Fruit fly (Drosophila melanogaster): ENCODE data around the gene Orco.

Gene Orco

dm6 chr3R:5385761-5386160, 26.4 kb downstream of the Orco start:
- TF ChIP-seq cnc (optimal IDR thresholded peaks at IDR 0.05), result no peak
- TF ChIP-seq Mnt (GFP tag; optimal IDR thresholded peaks at IDR 0.05), result no peak
- no peak for TF ChIP-seq CG14711 (tag; optimal IDR thresholded peaks at IDR 0.05)
- no peak for TF ChIP-seq Crg-1 (GFP tag; optimal IDR thresholded peaks at IDR 0.05)
- TF ChIP-seq CG7045 (GFP tag; optimal IDR thresholded peaks at IDR 0.05), result no peak
- TF ChIP-seq CG11617 (GFP tag; optimal IDR thresholded peaks at IDR 0.05), result no peak
- TF ChIP-seq tj (GFP tag; optimal IDR thresholded peaks at IDR 0.05), result no peak
- TF ChIP-seq CG7101 (tag; optimal IDR thresholded peaks at IDR 0.05), result no peak
- TF ChIP-seq kay (GFP tag; ENCODE audit: borderline replicate concordance), result no peak
- TF ChIP-seq cic (GFP tag; optimal IDR thresholded peaks at IDR 0.05), result no peak
- TF ChIP-seq ovo (GFP tag; optimal IDR thresholded peaks at IDR 0.05), result no peak

DNA sequence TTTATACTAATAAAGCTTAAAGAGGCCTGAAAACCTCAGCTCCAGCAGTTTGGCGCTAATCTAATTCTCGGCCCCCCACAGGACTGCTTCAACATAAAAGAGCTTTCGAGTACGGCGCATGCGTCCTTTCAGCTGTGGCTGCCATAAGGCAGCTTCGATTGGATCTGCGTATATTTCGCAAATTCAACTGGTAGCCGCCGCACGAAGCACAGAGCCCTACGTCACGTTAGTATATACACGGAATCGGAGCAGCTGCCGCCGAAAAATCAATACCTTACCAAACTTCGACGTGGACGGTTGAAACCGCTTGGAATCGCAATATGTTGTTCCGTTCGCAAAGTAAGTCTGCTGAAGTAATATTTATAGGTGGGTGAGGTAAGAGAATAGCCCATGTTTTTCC, 35.6 kb downstream of the Orco start, which contains the start of gene 7B2:
Gene 7B2, plus strand, starts transcription at position 169 of the 400 bp plus-strand sequence.
- TF ChIP-seq toe (GFP tag; optimal IDR thresholded peaks at IDR 0.05), result no peak
- TF ChIP-seq Clk (GFP tag; optimal IDR thresholded peaks at IDR 0.05), result no peak
- no peak for TF ChIP-seq Mnt (GFP tag; optimal IDR thresholded peaks at IDR 0.05)
- no peak for TF ChIP-seq CG14711 (tag; optimal IDR thresholded peaks at IDR 0.05)
- TF ChIP-seq CG33017 (tag; optimal IDR thresholded peaks at IDR 0.05), result no peak
- TF ChIP-seq cic (GFP tag; optimal IDR thresholded peaks at IDR 0.05), result no peak
- TF ChIP-seq cnc (optimal IDR thresholded peaks at IDR 0.05), result no peak
- no peak for TF ChIP-seq ovo (GFP tag; optimal IDR thresholded peaks at IDR 0.05)
- TF ChIP-seq Crg-1 (GFP tag; optimal IDR thresholded peaks at IDR 0.05), result no peak
- TF ChIP-seq pad (GFP tag; optimal IDR thresholded peaks at IDR 0.05), result no peak
- TF ChIP-seq CG11617 (GFP tag; optimal IDR thresholded peaks at IDR 0.05), result no peak
- no peak for TF ChIP-seq CG7101 (tag; optimal IDR thresholded peaks at IDR 0.05)
- TF ChIP-seq CG5204 (GFP tag; optimal IDR thresholded peaks at IDR 0.05), result no peak
- TF ChIP-seq CG7045 (GFP tag; optimal IDR thresholded peaks at IDR 0.05), result no peak
- TF ChIP-seq kay (GFP tag; ENCODE audit: borderline replicate concordance), result no peak
- TF ChIP-seq Hr96 (GFP tag; optimal IDR thresholded peaks at IDR 0.05), result no peak
- TF ChIP-seq CG1620 (GFP tag; optimal IDR thresholded peaks at IDR 0.05), result no peak
- TF ChIP-seq bab1 (GFP tag; optimal IDR thresholded peaks at IDR 0.05), result no peak
- TF ChIP-seq CG12768 (GFP tag; optimal IDR thresholded peaks at IDR 0.05), result no peak
- TF ChIP-seq tj (GFP tag; optimal IDR thresholded peaks at IDR 0.05), result no peak

DNA sequence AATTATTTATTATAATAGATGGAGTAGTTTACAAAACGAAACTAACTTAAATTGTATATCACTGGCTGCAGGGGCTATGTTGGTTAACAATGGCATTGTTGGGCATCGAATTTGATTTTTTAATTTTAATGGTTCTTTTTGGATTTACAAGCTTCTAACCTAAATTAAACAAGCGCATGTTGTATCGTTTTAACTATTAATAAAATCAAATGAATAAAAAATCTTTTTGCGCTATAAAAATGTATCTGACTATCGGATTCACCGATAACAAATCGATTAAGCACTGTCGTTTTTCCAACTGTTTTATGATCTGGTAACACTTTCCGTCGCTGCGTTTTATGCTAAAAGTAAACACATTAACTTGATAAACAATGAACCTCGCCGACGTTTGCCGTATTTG, 37.5 kb downstream of the Orco start, which contains the start of the genes hd and CG14667:
Gene hd, minus strand, starts transcription at position 243 of the 400 bp plus-strand sequence.
Gene CG14667, plus strand, starts transcription at position 303 of the 400 bp plus-strand sequence.
- no peak for TF ChIP-seq cic (GFP tag; optimal IDR thresholded peaks at IDR 0.05)
- TF ChIP-seq CG5204 (GFP tag; optimal IDR thresholded peaks at IDR 0.05), result no peak
- TF ChIP-seq toe (GFP tag; optimal IDR thresholded peaks at IDR 0.05), result peak; percentile 50
- peak; percentile 14 for TF ChIP-seq Mnt (GFP tag; optimal IDR thresholded peaks at IDR 0.05)
- no peak for TF ChIP-seq CG33017 (tag; optimal IDR thresholded peaks at IDR 0.05)

dm6 chr3R:5371563-5371962, 40.6 kb downstream of the Orco start, which contains the start of gene Polr2F:
Polr2F (plus strand) TSS chr3R:5371795.
- TF ChIP-seq Hr96 (GFP tag; optimal IDR thresholded peaks at IDR 0.05), result peak; percentile 81
- peak; percentile 68 for TF ChIP-seq CG14711 (tag; optimal IDR thresholded peaks at IDR 0.05)
- TF ChIP-seq pad (GFP tag; optimal IDR thresholded peaks at IDR 0.05), result peak; percentile 80
- peak; percentile 97 for TF ChIP-seq Mnt (GFP tag; optimal IDR thresholded peaks at IDR 0.05)
- peak; percentile 93 for TF ChIP-seq CG1620 (GFP tag; optimal IDR thresholded peaks at IDR 0.05)
- TF ChIP-seq CG7045 (GFP tag; optimal IDR thresholded peaks at IDR 0.05), result peak; percentile 69
- peak; percentile 72 for TF ChIP-seq bab1 (GFP tag; optimal IDR thresholded peaks at IDR 0.05)
- peak; percentile 57 for TF ChIP-seq CG33017 (tag; optimal IDR thresholded peaks at IDR 0.05)
- peak; percentile 91 for TF ChIP-seq Crg-1 (GFP tag; optimal IDR thresholded peaks at IDR 0.05)
- no peak for TF ChIP-seq kay (GFP tag; ENCODE audit: borderline replicate concordance)
- TF ChIP-seq cnc (optimal IDR thresholded peaks at IDR 0.05), result no peak
- TF ChIP-seq cic (GFP tag; optimal IDR thresholded peaks at IDR 0.05), result peak; percentile 67
- TF ChIP-seq toe (GFP tag; optimal IDR thresholded peaks at IDR 0.05), result peak; percentile 85
- TF ChIP-seq CG11617 (GFP tag; optimal IDR thresholded peaks at IDR 0.05), result peak; percentile 66
- TF ChIP-seq tj (GFP tag; optimal IDR thresholded peaks at IDR 0.05), result peak; percentile 50
- TF ChIP-seq CG5204 (GFP tag; optimal IDR thresholded peaks at IDR 0.05), result peak; percentile 83
- peak; percentile 87 for TF ChIP-seq CG7101 (tag; optimal IDR thresholded peaks at IDR 0.05)
- peak; percentile 85 for TF ChIP-seq ovo (GFP tag; optimal IDR thresholded peaks at IDR 0.05)
- peak; percentile 81 for TF ChIP-seq CG12768 (GFP tag; optimal IDR thresholded peaks at IDR 0.05)
- peak; percentile 76 for TF ChIP-seq Clk (GFP tag; optimal IDR thresholded peaks at IDR 0.05)

DNA sequence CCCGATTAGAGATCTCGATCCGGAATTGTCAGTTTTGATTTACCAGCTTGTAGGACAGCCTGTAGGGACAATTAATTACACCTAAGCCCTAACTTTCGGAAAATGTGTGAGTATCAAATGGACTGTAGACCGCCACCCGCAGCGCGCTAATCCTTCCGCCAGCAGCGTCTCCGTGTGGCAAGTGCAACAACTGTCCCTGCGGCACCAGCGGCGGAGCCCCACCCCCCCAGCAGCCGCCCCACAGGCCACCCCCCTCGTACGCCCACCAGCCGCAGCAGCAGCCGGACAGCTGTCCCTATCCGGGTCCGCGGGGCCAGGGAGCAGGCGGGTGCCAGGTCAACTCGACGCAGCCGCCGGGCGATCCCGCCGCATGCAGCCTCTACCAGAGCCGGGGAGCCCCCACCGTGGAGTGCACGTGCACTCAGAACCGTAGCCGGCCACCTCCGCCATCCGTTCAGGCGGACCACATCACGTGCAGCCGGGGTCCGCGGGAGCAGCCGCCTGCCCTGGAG, 42.7 kb downstream of the Orco start, which contains the start of the genes CG31542 and CG34277:
Gene CG31542, plus strand, starts transcription at position 51 of the 512 bp plus-strand sequence.
Gene CG34277, plus strand, starts transcription at position 51 of the 512 bp plus-strand sequence.
- TF ChIP-seq CG12768 (GFP tag; optimal IDR thresholded peaks at IDR 0.05) (no peak), cnc (optimal IDR thresholded peaks at IDR 0.05) (no peak), Crg-1 (GFP tag; optimal IDR thresholded peaks at IDR 0.05) (no peak)

dm6 chr3R:5368170-5368781, 43.9 kb downstream of the Orco start, which contains the start of gene Cerk:
Cerk (minus strand) TSS chr3R:5368306.
- peak; percentile 47 for TF ChIP-seq Mnt (GFP tag; optimal IDR thresholded peaks at IDR 0.05)
- TF ChIP-seq CG33017 (tag; optimal IDR thresholded peaks at IDR 0.05), result no peak
- no peak for TF ChIP-seq tj (GFP tag; optimal IDR thresholded peaks at IDR 0.05)
- TF ChIP-seq CG7045 (GFP tag; optimal IDR thresholded peaks at IDR 0.05), result no peak
- peak; percentile 18 for TF ChIP-seq Clk (GFP tag; optimal IDR thresholded peaks at IDR 0.05)
- TF ChIP-seq Crg-1 (GFP tag; optimal IDR thresholded peaks at IDR 0.05), result peak; percentile 50
- TF ChIP-seq pad (GFP tag; optimal IDR thresholded peaks at IDR 0.05), result no peak
- peak; percentile 39 for TF ChIP-seq CG1620 (GFP tag; optimal IDR thresholded peaks at IDR 0.05)
- peak; percentile 42 for TF ChIP-seq Hr96 (GFP tag; optimal IDR thresholded peaks at IDR 0.05)
- TF ChIP-seq bab1 (GFP tag; optimal IDR thresholded peaks at IDR 0.05), result peak; percentile 63
- peak; percentile 46 for TF ChIP-seq toe (GFP tag; optimal IDR thresholded peaks at IDR 0.05)
- no peak for TF ChIP-seq kay (GFP tag; ENCODE audit: borderline replicate concordance)
- peak; percentile 53 for TF ChIP-seq CG7101 (tag; optimal IDR thresholded peaks at IDR 0.05)
- TF ChIP-seq ovo (GFP tag; optimal IDR thresholded peaks at IDR 0.05), result peak; percentile 86
